Worm (Caenorhabditis elegans) whole organism, young adult: ENCODE results near the gene R04A9.1.

Experiments used
- F52B5.7 ChIP-seq: sonication (generic microtip); optimal IDR thresholded peaks from 2 replicates; lab custom pipeline; 2016; ENCODE audit warnings: mild to moderate bottlenecking, missing genetic modification characterization, missing compliant biosample characterization
- egl-18 ChIP-seq: fragments of 200-800 bp; sonication (Bioruptor generic); IDR thresholded peaks from 2 replicates; pipeline ENCODE4 v1.3.6; 2022; ENCODE audit warnings: missing genetic modification reagents, missing genetic modification characterization, missing compliant biosample characterization
- lin-54 ChIP-seq: fragments of 200-800 bp; sonication (Bioruptor generic); optimal IDR thresholded peaks from 2 replicates; lab custom pipeline; 2018; ENCODE audit warnings: mild to moderate bottlenecking, missing genetic modification characterization, missing compliant biosample characterization
- nhr-90 ChIP-seq: sonication (generic microtip); optimal IDR thresholded peaks from 2 replicates; lab custom pipeline; 2016; ENCODE audit warnings: missing genotype, mild to moderate bottlenecking, missing genetic modification characterization, missing compliant biosample characterization

- no peak for TF ChIP-seq F52B5.7
- no peak for TF ChIP-seq egl-18
- TF ChIP-seq nhr-90 (tag; lab: Kevin White, UChicago), result no peak
- TF ChIP-seq lin-54 (GFP tag; lab: Kevin White, UChicago), result no peak
These were observed 28.5 kb downstream of the R04A9.1 start for ce11 chrX:433029-433693.
